Worm (Caenorhabditis elegans) whole organism, mixed stage, embryonic: Measurements from ENCODE around the gene flp-9.

ENCODE experiments used
- M03D4.4 ChIP-seq: sonication (generic microtip); optimal IDR thresholded peaks from 2 replicates; lab custom pipeline; 2017; ENCODE audit warnings: mild to moderate bottlenecking, missing genetic modification characterization, missing compliant biosample characterization
- bed-3 ChIP-seq: fragments of 200-800 bp; sonication (Bioruptor generic); optimal IDR thresholded peaks from 3 replicates; lab custom pipeline; 2018; ENCODE audit warnings: mild to moderate bottlenecking, missing genetic modification characterization, moderate library complexity, missing compliant biosample characterization
- blmp-1 ChIP-seq: fragments of 150-350 bp; optimal IDR thresholded peaks from 2 replicates; lab custom pipeline; 2014; ENCODE audit warnings: missing biosample characterization, missing genetic modification characterization
- ceh-39 ChIP-seq: fragments of 150-350 bp; optimal IDR thresholded peaks from 2 replicates; lab custom pipeline; 2014; ENCODE audit warnings: missing biosample characterization, missing genetic modification characterization
- ces-1 ChIP-seq: fragments of 150-350 bp; optimal IDR thresholded peaks from 2 replicates; lab custom pipeline; 2014; ENCODE audit warnings: missing biosample characterization, missing genetic modification reagents, missing genetic modification characterization
- cnd-1 ChIP-seq: fragments of 200-800 bp; sonication (Bioruptor generic); optimal IDR thresholded peaks from 2 replicates; lab custom pipeline; 2018; ENCODE audit warnings: mild to moderate bottlenecking, missing genetic modification characterization, missing compliant biosample characterization
- drap-1 ChIP-seq: fragments of 200-800 bp; sonication (Bioruptor generic); optimal IDR thresholded peaks from 3 replicates; lab custom pipeline; 2018; ENCODE audit warnings: mild to moderate bottlenecking, missing genetic modification characterization, missing compliant biosample characterization
- elt-1 ChIP-seq: sonication (generic microtip); optimal IDR thresholded peaks from 2 replicates; lab custom pipeline; 2017; ENCODE audit warnings: missing genetic modification characterization, mild to moderate bottlenecking, missing compliant biosample characterization, antibody characterized with exemption, moderate library complexity, borderline replicate concordance; ENCODE audit not compliant: insufficient read depth
- elt-3 ChIP-seq: fragments of 150-350 bp; optimal IDR thresholded peaks from 2 replicates; lab custom pipeline; 2014; ENCODE audit warnings: missing biosample characterization, missing genetic modification characterization
- flh-1 ChIP-seq: fragments of 200-800 bp; sonication (Bioruptor generic); optimal IDR thresholded peaks from 2 replicates; lab custom pipeline; 2018; ENCODE audit warnings: mild to moderate bottlenecking, missing genetic modification characterization, moderate library complexity, missing compliant biosample characterization
- ham-2 ChIP-seq: fragments of 200-800 bp; sonication (Bioruptor generic); optimal IDR thresholded peaks from 2 replicates; lab custom pipeline; 2018; ENCODE audit warnings: mild to moderate bottlenecking, missing genetic modification characterization, missing compliant biosample characterization
- hlh-1 ChIP-seq: fragments of 150-350 bp; optimal IDR thresholded peaks from 2 replicates; lab custom pipeline; 2014; ENCODE audit warnings: missing biosample characterization, missing genetic modification reagents, missing genetic modification characterization
- lin-13 ChIP-seq: fragments of 150-350 bp; optimal IDR thresholded peaks from 2 replicates; lab custom pipeline; 2014; ENCODE audit warnings: missing biosample characterization, missing genetic modification characterization
- lin-32 ChIP-seq: fragments of 200-800 bp; sonication (Bioruptor generic); optimal IDR thresholded peaks from 2 replicates; lab custom pipeline; 2018; ENCODE audit warnings: mild to moderate bottlenecking, missing genetic modification characterization, missing compliant biosample characterization
- lsy-2 ChIP-seq: fragments of 150-350 bp; optimal IDR thresholded peaks from 2 replicates; lab custom pipeline; 2014; ENCODE audit warnings: missing biosample characterization, missing genetic modification characterization
- mab-5 ChIP-seq: fragments of 150-350 bp; optimal IDR thresholded peaks from 2 replicates; lab custom pipeline; 2014; ENCODE audit warnings: missing biosample characterization, missing genetic modification characterization
- mep-1 ChIP-seq: fragments of 150-350 bp; optimal IDR thresholded peaks from 2 replicates; lab custom pipeline; 2017; ENCODE audit warnings: missing biosample characterization, missing genetic modification reagents, missing genetic modification characterization, inconsistent platforms
- mls-2 ChIP-seq: sonication (generic microtip); optimal IDR thresholded peaks from 2 replicates; lab custom pipeline; 2016; ENCODE audit warnings: mild to moderate bottlenecking, missing genetic modification characterization, moderate library complexity, missing compliant biosample characterization
- nhr-237 ChIP-seq: fragments of 150-350 bp; optimal IDR thresholded peaks from 2 replicates; lab custom pipeline; 2014; ENCODE audit warnings: missing biosample characterization, missing genetic modification characterization
- nhr-76 ChIP-seq: sonication (generic microtip); optimal IDR thresholded peaks from 2 replicates; lab custom pipeline; 2017; ENCODE audit warnings: missing biosample characterization, missing genetic modification characterization
- pha-4 ChIP-seq: fragments of 150-350 bp; optimal IDR thresholded peaks from 2 replicates; lab custom pipeline; 2018; ENCODE audit warnings: missing biosample characterization, missing genetic modification reagents, missing genetic modification characterization
- sem-2 ChIP-seq: fragments of 200-800 bp; sonication (Bioruptor generic); optimal IDR thresholded peaks from 2 replicates; lab custom pipeline; 2018; ENCODE audit warnings: mild to moderate bottlenecking, missing genetic modification characterization, missing compliant biosample characterization
- sptf-1 ChIP-seq: sonication (generic microtip); optimal IDR thresholded peaks from 2 replicates; lab custom pipeline; 2017; ENCODE audit warnings: mild to moderate bottlenecking, missing genetic modification characterization, moderate library complexity, missing compliant biosample characterization
- tbx-8 ChIP-seq: fragments of 200-800 bp; sonication (Bioruptor generic); optimal IDR thresholded peaks from 2 replicates; lab custom pipeline; 2018; ENCODE audit warnings: mild to moderate bottlenecking, missing genetic modification characterization, moderate library complexity, missing compliant biosample characterization
- unc-120 ChIP-seq: sonication (generic microtip); optimal IDR thresholded peaks from 2 replicates; lab custom pipeline; 2017; ENCODE audit warnings: missing genetic modification characterization, missing compliant biosample characterization; ENCODE audit not compliant: poor library complexity, severe bottlenecking
- unc-62 ChIP-seq: fragments of 150-350 bp; optimal IDR thresholded peaks from 2 replicates; lab custom pipeline; 2014; ENCODE audit warnings: missing biosample characterization, missing genetic modification reagents, missing genetic modification characterization
- ztf-11 ChIP-seq: fragments of 150-350 bp; optimal IDR thresholded peaks from 2 replicates; lab custom pipeline; 2014; ENCODE audit warnings: missing biosample characterization, missing genetic modification characterization

The flp-9 gene

ce11 chrIV:12792494-12792893 is 35.1 kb upstream of the flp-9 start, which contains the start of gene F07C6.6:
Gene F07C6.6 (plus strand): TSS chrIV:12792794.
- no peak for TF ChIP-seq nhr-76 (tag; lab: Kevin White, UChicago)
- TF ChIP-seq, all 35 proteins: peak for 0

ce11 chrIV:12790871-12791270 is 33.5 kb upstream of the flp-9 start, which contains the start of gene F07C6.2:
Gene F07C6.2 (plus strand): TSS chrIV:12791171.
- TF ChIP-seq drap-1 (GFP tag; lab: Kevin White, UChicago) (no peak), lin-32 (GFP tag; lab: Kevin White, UChicago) (no peak), nhr-237 (no peak)
- TF ChIP-seq, all 35 proteins: peak for 0

- TF ChIP-seq elt-3 (tag; lab: Kevin White, UChicago) (no peak), bed-3 (no peak), ceh-39 (tag; lab: Kevin White, UChicago) (no peak), lin-13 (tag; lab: Kevin White, UChicago) (no peak)
Measured at ce11 chrIV:12789088-12789487, 31.7 kb upstream of the flp-9 start, which contains the start of gene F07C6.3. Gene F07C6.3 (plus strand): TSS chrIV:12789235.

- TF ChIP-seq drap-1 (GFP tag; lab: Kevin White, UChicago) (no peak), blmp-1 (tag; lab: Kevin White, UChicago) (no peak), ces-1 (GFP tag; lab: Kevin White, UChicago) (no peak), sptf-1 (tag; lab: Kevin White, UChicago) (no peak), nhr-76 (tag; lab: Kevin White, UChicago) (no peak), lsy-2 (tag; lab: Kevin White, UChicago) (no peak), elt-3 (tag; lab: Kevin White, UChicago) (no peak), elt-1 (no peak), flh-1 (GFP tag; lab: Kevin White, UChicago) (no peak), hlh-1 (tag; lab: Kevin White, UChicago) (no peak), mls-2 (tag; lab: Kevin White, UChicago) (no peak), pha-4 (tag; lab: Kevin White, UChicago) (no peak), ztf-11 (no peak)
Measured at ce11 chrIV:12785988-12786387, 28.6 kb upstream of the flp-9 start.

ce11 chrIV:12783165-12783564 is 25.8 kb upstream of the flp-9 start:
- no peak for TF ChIP-seq elt-3 (tag; lab: Kevin White, UChicago)
- TF ChIP-seq ceh-39 (tag; lab: Kevin White, UChicago), result no peak
- TF ChIP-seq drap-1 (GFP tag; lab: Kevin White, UChicago), result no peak
- TF ChIP-seq M03D4.4 (tag; lab: Kevin White, UChicago), result no peak
- TF ChIP-seq sptf-1 (tag; lab: Kevin White, UChicago), result no peak
- no peak for TF ChIP-seq cnd-1
- no peak for TF ChIP-seq elt-1
- no peak for TF ChIP-seq ham-2

- TF ChIP-seq mab-5 (tag; lab: Kevin White, UChicago), result no peak
Measured at ce11 chrIV:12781804-12782449, 24.6 kb upstream of the flp-9 start.

- TF ChIP-seq nhr-76 (tag; lab: Kevin White, UChicago) (no peak), hlh-1 (tag; lab: Kevin White, UChicago) (no peak), blmp-1 (tag; lab: Kevin White, UChicago) (no peak), M03D4.4 (tag; lab: Kevin White, UChicago) (no peak), sem-2 (GFP tag; lab: Kevin White, UChicago) (no peak), ces-1 (GFP tag; lab: Kevin White, UChicago) (no peak), unc-62 (no peak), elt-3 (tag; lab: Kevin White, UChicago) (no peak), unc-120 (tag; lab: Kevin White, UChicago) (no peak), ztf-11 (no peak), drap-1 (GFP tag; lab: Kevin White, UChicago) (no peak), tbx-8 (GFP tag; lab: Kevin White, UChicago) (no peak), mep-1 (tag; lab: Kevin White, UChicago) (no peak), nhr-237 (no peak), elt-1 (no peak), bed-3 (no peak)
Measured at ce11 chrIV:12780980-12781379, 23.6 kb upstream of the flp-9 start.
